Worm (Caenorhabditis elegans) whole organism, late embryonic: ENCODE data around the gene cdc-73.
A peak's percentile ranks its signal among the peaks of the same experiment; 100 is the strongest.

ENCODE experiments used
- C38D4.7 ChIP-seq: fragments of 200-800 bp; sonication (Bioruptor generic); optimal IDR thresholded peaks from 2 replicates; lab custom pipeline; 2018; ENCODE audit warnings: mild to moderate bottlenecking, missing genetic modification characterization, moderate library complexity, missing compliant biosample characterization
- F13H6.1 ChIP-seq: sonication (generic microtip); optimal IDR thresholded peaks from 2 replicates; lab custom pipeline; 2016; ENCODE audit warnings: missing genetic modification characterization, missing compliant biosample characterization
- K02D7.2 ChIP-seq: sonication (generic microtip); optimal IDR thresholded peaks from 2 replicates; lab custom pipeline; 2017; ENCODE audit warnings: mild to moderate bottlenecking, missing genetic modification characterization, missing compliant biosample characterization
- K09A11.1 ChIP-seq: sonication (generic microtip); optimal IDR thresholded peaks from 2 replicates; lab custom pipeline; 2017; ENCODE audit warnings: antibody characterized with exemption, mild to moderate bottlenecking, missing genetic modification characterization, missing compliant biosample characterization; ENCODE audit not compliant: insufficient read depth
- Y22D7AL.16 ChIP-seq: sonication (generic microtip); optimal IDR thresholded peaks from 2 replicates; lab custom pipeline; 2016; ENCODE audit warnings: missing genetic modification characterization, missing compliant biosample characterization
- ahr-1 ChIP-seq: sonication (generic microtip); optimal IDR thresholded peaks from 2 replicates; lab custom pipeline; 2016; ENCODE audit warnings: missing genetic modification characterization, missing compliant biosample characterization
- ama-1 ChIP-seq: fragments of 150-350 bp; optimal IDR thresholded peaks from 2 replicates; lab custom pipeline; 2014
- ceh-30 ChIP-seq: fragments of 150-350 bp; optimal IDR thresholded peaks from 2 replicates; lab custom pipeline; 2014; ENCODE audit warnings: missing biosample characterization, missing genetic modification characterization
- ceh-31 ChIP-seq: sonication (generic microtip); optimal IDR thresholded peaks from 2 replicates; lab custom pipeline; 2016; ENCODE audit warnings: missing genetic modification characterization, missing compliant biosample characterization
- ceh-48 ChIP-seq: sonication (generic microtip); optimal IDR thresholded peaks from 2 replicates; lab custom pipeline; 2016; ENCODE audit warnings: missing genetic modification characterization, inconsistent platforms, missing compliant biosample characterization
- ceh-6 ChIP-seq: fragments of 200-800 bp; sonication (Bioruptor generic); optimal IDR thresholded peaks from 2 replicates; lab custom pipeline; 2018; ENCODE audit warnings: mild to moderate bottlenecking, missing genetic modification characterization, missing compliant biosample characterization
- che-1 ChIP-seq: sonication (generic microtip); optimal IDR thresholded peaks from 2 replicates; lab custom pipeline; 2016; ENCODE audit warnings: mild to moderate bottlenecking, missing genetic modification characterization, missing compliant biosample characterization
- ets-4 ChIP-seq: sonication (generic microtip); optimal IDR thresholded peaks from 2 replicates; lab custom pipeline; 2016; ENCODE audit warnings: missing genetic modification characterization, missing compliant biosample characterization
- fkh-6 ChIP-seq: sonication (generic microtip); optimal IDR thresholded peaks from 2 replicates; lab custom pipeline; 2016; ENCODE audit warnings: missing genetic modification characterization, missing compliant biosample characterization
- hlh-13 ChIP-seq: fragments of 200-800 bp; sonication (Bioruptor generic); optimal IDR thresholded peaks from 2 replicates; lab custom pipeline; 2018; ENCODE audit warnings: mild to moderate bottlenecking, missing genetic modification characterization, missing compliant biosample characterization
- hlh-30 ChIP-seq: sonication (generic microtip); optimal IDR thresholded peaks from 2 replicates; lab custom pipeline; 2017; ENCODE audit warnings: antibody characterized with exemption, missing genetic modification characterization, missing compliant biosample characterization; ENCODE audit not compliant: insufficient read depth
- hlh-6 ChIP-seq: sonication (generic microtip); optimal IDR thresholded peaks from 2 replicates; lab custom pipeline; 2016; ENCODE audit warnings: missing genotype, missing genetic modification characterization, missing compliant biosample characterization
- hlh-8 ChIP-seq: sonication (generic microtip); optimal IDR thresholded peaks from 2 replicates; lab custom pipeline; 2016; ENCODE audit warnings: missing genotype, missing genetic modification characterization, missing compliant biosample characterization
- lim-6 ChIP-seq: sonication (generic microtip); optimal IDR thresholded peaks from 2 replicates; lab custom pipeline; 2016; ENCODE audit warnings: missing genetic modification characterization, missing compliant biosample characterization
- madf-2 ChIP-seq: sonication (generic microtip); optimal IDR thresholded peaks from 2 replicates; lab custom pipeline; 2017; ENCODE audit warnings: missing genetic modification characterization, missing compliant biosample characterization
- mec-3 ChIP-seq: sonication (generic microtip); optimal IDR thresholded peaks from 2 replicates; lab custom pipeline; 2016; ENCODE audit warnings: borderline replicate concordance, missing genetic modification characterization, missing compliant biosample characterization
- nfya-1 ChIP-seq: sonication (generic microtip); optimal IDR thresholded peaks from 2 replicates; lab custom pipeline; 2017; ENCODE audit warnings: missing genetic modification characterization, mild to moderate bottlenecking, missing compliant biosample characterization, antibody characterized with exemption, moderate library complexity
- pat-9 ChIP-seq: fragments of 200-800 bp; sonication (Bioruptor generic); optimal IDR thresholded peaks from 2 replicates; lab custom pipeline; 2018; ENCODE audit warnings: mild to moderate bottlenecking, missing genetic modification characterization, moderate library complexity, missing compliant biosample characterization
- pros-1 ChIP-seq: fragments of 150-350 bp; optimal IDR thresholded peaks from 2 replicates; lab custom pipeline; 2014; ENCODE audit warnings: missing biosample characterization, missing genetic modification reagents, missing genetic modification characterization
- ref-2 ChIP-seq: sonication (generic microtip); optimal IDR thresholded peaks from 2 replicates; lab custom pipeline; 2016; ENCODE audit warnings: missing genetic modification characterization, missing compliant biosample characterization
- rnt-1 ChIP-seq: sonication (generic microtip); optimal IDR thresholded peaks from 2 replicates; lab custom pipeline; 2016; ENCODE audit warnings: missing genetic modification characterization, missing compliant biosample characterization
- syd-9 ChIP-seq: sonication (generic microtip); optimal IDR thresholded peaks from 2 replicates; lab custom pipeline; 2016; ENCODE audit warnings: mild to moderate bottlenecking, missing genetic modification characterization, moderate library complexity, missing compliant biosample characterization
- unc-3 ChIP-seq, 2 experiments: fragments of 200-800 bp in 1 of 2; sonication (Bioruptor generic) in 1 of 2; sonication (generic microtip) in 1 of 2; conservative IDR thresholded peaks in 1 of 2; optimal IDR thresholded peaks in 1 of 2; 2 replicates each; pipeline versions ENCODE4 v1.3.6 to Lab custom; 2016 to 2022; ENCODE audit warnings: missing compliant biosample characterization in 2 of 2, missing genetic modification characterization in 2 of 2, missing genetic modification reagents in 1 of 2
- unc-42 ChIP-seq: sonication (generic microtip); optimal IDR thresholded peaks from 2 replicates; lab custom pipeline; 2016; ENCODE audit warnings: missing genotype, missing genetic modification characterization, missing compliant biosample characterization
- unc-55 ChIP-seq: sonication (generic microtip); optimal IDR thresholded peaks from 2 replicates; lab custom pipeline; 2017; ENCODE audit warnings: missing biosample characterization, missing genetic modification reagents, missing genetic modification characterization
- unc-86 ChIP-seq: sonication (generic microtip); optimal IDR thresholded peaks from 2 replicates; lab custom pipeline; 2016; ENCODE audit warnings: missing genetic modification characterization, missing compliant biosample characterization
- ztf-16 ChIP-seq: sonication (generic microtip); optimal IDR thresholded peaks from 2 replicates; lab custom pipeline; 2017; ENCODE audit warnings: missing genetic modification characterization, missing compliant biosample characterization

Gene cdc-73

DNA sequence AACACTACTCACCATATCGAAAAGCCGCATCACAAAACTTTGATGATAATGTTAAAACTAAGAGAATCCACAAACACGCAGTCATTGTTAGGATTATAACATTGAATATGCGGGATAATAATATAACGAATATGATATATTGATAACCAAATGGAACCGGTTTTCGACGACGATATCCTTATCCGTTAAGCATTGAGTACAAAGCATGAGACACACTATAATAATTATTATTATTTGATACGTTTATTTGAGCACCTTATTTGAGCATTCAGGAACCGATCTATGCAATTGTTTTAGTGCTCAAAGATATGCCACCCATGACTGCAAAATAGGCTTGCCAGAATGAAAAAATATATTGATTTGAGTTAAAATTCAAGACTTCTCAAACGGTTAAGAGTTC is 32.2 kb downstream of the cdc-73 start, which contains the start of gene W03D2.9:
W03D2.9 (minus strand) TSS at position 101 of the 400 bp plus-strand sequence.
- TF ChIP-seq ceh-6 (GFP tag; lab: Kevin White, UChicago) (no peak), ama-1 (lab: Kevin White, UChicago) (no peak), fkh-6 (tag; lab: Kevin White, UChicago) (no peak), lim-6 (tag; lab: Kevin White, UChicago) (no peak), rnt-1 (tag; lab: Kevin White, UChicago) (no peak), syd-9 (tag; lab: Kevin White, UChicago) (no peak), pros-1 (no peak), ceh-30 (tag; lab: Kevin White, UChicago) (no peak)

DNA sequence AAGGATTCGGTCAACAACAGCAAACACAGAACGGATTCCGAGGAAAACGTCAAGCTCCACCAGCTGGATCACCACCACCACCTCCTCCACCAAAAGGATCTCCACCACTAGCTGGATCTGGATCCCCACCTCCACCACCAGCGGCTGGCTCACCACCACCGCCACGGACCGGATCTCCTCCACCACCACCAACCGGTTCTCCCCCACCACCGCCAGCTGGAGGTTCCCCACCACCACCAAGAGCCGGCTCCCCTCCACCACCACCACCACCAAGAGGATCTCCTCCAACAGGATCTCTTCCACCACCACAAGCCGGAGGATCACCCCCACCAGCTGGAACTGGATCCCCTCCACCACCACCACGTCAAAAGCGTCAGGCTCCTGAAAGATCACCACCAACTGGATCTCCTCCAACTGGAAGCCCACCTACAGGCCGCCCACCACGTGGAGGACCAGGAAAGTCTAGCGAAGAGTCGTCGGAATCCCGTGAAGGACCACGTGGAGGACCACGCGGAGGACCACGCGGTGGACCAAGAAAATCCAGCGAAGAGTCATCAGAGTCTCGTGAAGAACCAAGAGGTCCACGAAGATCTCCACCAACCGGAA is 34.4 kb downstream of the cdc-73 start:
- TF ChIP-seq madf-2 (tag; lab: Kevin White, UChicago) (no peak), lim-6 (tag; lab: Kevin White, UChicago) (no peak), mec-3 (tag; lab: Kevin White, UChicago) (peak; percentile 69), hlh-13 (GFP tag; lab: Kevin White, UChicago) (no peak), ahr-1 (no peak), nfya-1 (tag; lab: Kevin White, UChicago) (no peak), ets-4 (tag; lab: Kevin White, UChicago) (no peak)
- TF ChIP-seq, all 69 proteins: peak for 1

DNA sequence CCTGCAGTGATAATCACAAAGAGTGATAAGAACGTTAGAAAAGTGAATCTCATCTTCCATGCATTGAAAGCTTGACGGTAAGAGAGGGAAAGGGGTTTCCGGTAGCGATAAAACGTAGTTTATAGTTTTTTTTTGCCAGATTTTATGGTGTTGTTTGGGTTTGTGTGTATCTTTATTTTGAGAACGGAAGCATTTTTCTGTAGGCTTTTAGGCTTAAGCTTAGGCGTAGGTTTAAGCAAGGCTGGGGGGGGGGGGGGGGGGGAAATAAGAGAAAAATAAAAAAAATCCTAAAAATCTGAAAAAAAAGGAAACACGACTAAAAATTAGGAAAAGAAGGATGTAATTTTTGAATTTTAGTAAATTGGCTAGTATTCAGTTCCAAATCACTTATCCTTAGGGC is 36.5 kb downstream of the cdc-73 start, which contains the start of gene C35B1.8:
C35B1.8 (minus strand) TSS at position 101 of the 400 bp plus-strand sequence.
- TF ChIP-seq unc-55, result no peak
- no peak for TF ChIP-seq K09A11.1 (tag; lab: Kevin White, UChicago)
- no peak for TF ChIP-seq C38D4.7 (GFP tag; lab: Kevin White, UChicago)
- TF ChIP-seq hlh-30 (tag; lab: Kevin White, UChicago), result no peak
- TF ChIP-seq che-1 (tag; lab: Kevin White, UChicago), result no peak
- TF ChIP-seq F13H6.1, result no peak
- TF ChIP-seq mec-3 (tag; lab: Kevin White, UChicago), result no peak
- no peak for TF ChIP-seq unc-42
- no peak for TF ChIP-seq ceh-30 (tag; lab: Kevin White, UChicago)
- no peak for TF ChIP-seq pat-9 (tag; lab: Kevin White, UChicago)
- TF ChIP-seq unc-3 (GFP tag; conservative IDR thresholded peaks at IDR 0.05; lab: Robert Waterston, UW), result no peak
- no peak for TF ChIP-seq unc-3 (tag; optimal IDR thresholded peaks at IDR 0.05; lab: Kevin White, UChicago)
- TF ChIP-seq ceh-48, result no peak
- TF ChIP-seq ama-1 (lab: Kevin White, UChicago), result no peak

DNA sequence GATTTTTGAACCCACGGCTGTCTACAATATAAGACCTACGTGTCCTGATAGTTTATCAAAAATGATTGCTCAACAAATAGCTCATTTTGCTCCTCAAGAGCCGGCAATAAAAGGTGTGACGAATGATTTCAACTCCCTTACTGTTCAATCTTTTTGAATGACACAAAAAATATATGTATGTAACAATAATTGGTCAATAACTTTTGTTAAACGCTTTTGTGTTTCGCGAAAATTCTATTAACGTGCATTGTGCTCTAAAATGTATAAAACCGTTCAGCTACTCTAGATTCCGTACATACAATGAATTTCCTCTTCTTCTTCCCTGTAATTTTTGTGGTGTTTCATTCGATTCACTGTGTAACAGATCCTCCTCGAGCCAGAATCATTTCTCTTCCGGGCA is 37.1 kb downstream of the cdc-73 start, which contains the start of gene C35B1.4:
C35B1.4 (plus strand) TSS at position 301 of the 400 bp plus-strand sequence.
- TF ChIP-seq C38D4.7 (GFP tag; lab: Kevin White, UChicago) (no peak), unc-42 (no peak), K02D7.2 (tag; lab: Kevin White, UChicago) (no peak), ceh-31 (tag; lab: Kevin White, UChicago) (no peak), K09A11.1 (tag; lab: Kevin White, UChicago) (no peak), ztf-16 (no peak), Y22D7AL.16 (tag; lab: Kevin White, UChicago) (no peak), hlh-6 (tag; lab: Kevin White, UChicago) (no peak), rnt-1 (tag; lab: Kevin White, UChicago) (no peak), unc-55 (no peak), ref-2 (tag; lab: Kevin White, UChicago) (no peak)

DNA sequence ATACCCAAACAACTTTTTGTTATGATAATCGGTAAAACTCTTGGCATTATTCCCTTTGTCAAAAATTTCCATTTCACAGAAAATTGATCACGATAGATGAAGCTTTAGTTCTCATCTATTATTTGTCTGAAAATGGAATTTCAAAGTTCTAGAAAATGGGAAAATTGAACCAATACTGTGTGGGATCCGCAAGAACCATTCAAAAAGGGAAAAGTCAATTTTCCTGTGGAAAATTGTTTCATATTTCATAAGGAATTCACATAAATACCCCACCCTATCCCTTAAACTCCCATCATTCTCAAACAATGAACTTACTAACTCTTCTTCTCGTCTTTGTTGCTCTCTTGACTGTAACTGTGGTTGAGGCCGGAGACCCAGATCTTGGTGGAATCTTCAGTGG is 38.5 kb downstream of the cdc-73 start, which contains the start of the genes C35B1.9 and C35B1.3:
C35B1.9 (minus strand) TSS at position 101 of the 400 bp plus-strand sequence.
C35B1.3 (plus strand) TSS at position 306 of the 400 bp plus-strand sequence.
- TF ChIP-seq hlh-8 (tag; lab: Kevin White, UChicago) (no peak), unc-86 (no peak)
